Fruit fly (Drosophila melanogaster) whole organism, embryonic: ENCODE results near the gene Tis11.
A peak's percentile ranks its signal among the peaks of the same experiment; 100 is the strongest.

Experiments used
- Blimp-1 ChIP-seq: fragments of 200-800 bp; sonication (Bioruptor generic); optimal IDR thresholded peaks from 3 replicates; lab custom pipeline; 2018; ENCODE audit warnings: missing biosample characterization, missing genetic modification characterization, mild to moderate bottlenecking, moderate library complexity, missing genetic modification reagents
- BtbVII ChIP-seq: fragments of 200-800 bp; sonication (Bioruptor generic); optimal IDR thresholded peaks from 3 replicates; lab custom pipeline; 2017; ENCODE audit warnings: missing biosample characterization, mild to moderate bottlenecking, missing genetic modification characterization
- CG10366 ChIP-seq: fragments of 200-800 bp; sonication (Bioruptor generic); IDR thresholded peaks from 2 replicates; pipeline ENCODE4 v1.3.6; 2022; ENCODE audit warnings: missing biosample characterization, missing genetic modification characterization
- CG10654 ChIP-seq: fragments of 200-800 bp; sonication (Bioruptor generic); optimal IDR thresholded peaks from 2 replicates; lab custom pipeline; 2016; ENCODE audit warnings: missing biosample characterization, missing genetic modification characterization
- CG11456 ChIP-seq: fragments of 200-800 bp; sonication (Bioruptor generic); IDR thresholded peaks from 3 replicates; pipeline ENCODE4 v1.3.6; 2022; ENCODE audit warnings: missing biosample characterization, missing genetic modification characterization
- CG12236 ChIP-seq: fragments of 200-800 bp; sonication (Bioruptor generic); optimal IDR thresholded peaks from 2 replicates; lab custom pipeline; 2016; ENCODE audit warnings: missing biosample characterization, missing genetic modification characterization
- CG1233 ChIP-seq: fragments of 200-800 bp; sonication (Bioruptor generic); optimal IDR thresholded peaks from 4 replicates; lab custom pipeline; 2018; ENCODE audit warnings: missing biosample characterization, mild to moderate bottlenecking, missing genetic modification characterization
- CG1647 ChIP-seq: fragments of 200-800 bp; sonication (Bioruptor generic); optimal IDR thresholded peaks from 3 replicates; lab custom pipeline; 2016; ENCODE audit warnings: missing biosample characterization, missing genetic modification characterization
- CG1832 ChIP-seq: fragments of 200-800 bp; sonication (Bioruptor generic); optimal IDR thresholded peaks from 2 replicates; lab custom pipeline; 2017; ENCODE audit warnings: missing biosample characterization, mild to moderate bottlenecking, missing genetic modification characterization, inconsistent platforms
- CG18476 ChIP-seq: fragments of 200-800 bp; sonication (Bioruptor generic); optimal IDR thresholded peaks from 2 replicates; lab custom pipeline; 2016; ENCODE audit warnings: missing biosample characterization, mild to moderate bottlenecking, missing genetic modification characterization
- CG18619 ChIP-seq: fragments of 200-800 bp; sonication (Bioruptor generic); optimal IDR thresholded peaks from 3 replicates; lab custom pipeline; 2017; ENCODE audit warnings: missing biosample characterization, mild to moderate bottlenecking, missing genetic modification characterization
- CG2875 ChIP-seq: fragments of 200-800 bp; sonication (Bioruptor generic); optimal IDR thresholded peaks from 2 replicates; lab custom pipeline; 2017; ENCODE audit warnings: missing biosample characterization, mild to moderate bottlenecking, missing genetic modification characterization, missing genetic modification reagents
- CG3281 ChIP-seq: fragments of 200-800 bp; sonication (Bioruptor generic); optimal IDR thresholded peaks from 3 replicates; lab custom pipeline; 2017; ENCODE audit warnings: missing biosample characterization, mild to moderate bottlenecking, missing genetic modification characterization
- CG7556 ChIP-seq: fragments of 200-800 bp; sonication (Bioruptor generic); optimal IDR thresholded peaks from 2 replicates; lab custom pipeline; 2017; ENCODE audit warnings: missing biosample characterization, mild to moderate bottlenecking, missing genetic modification characterization
- CG7745 ChIP-seq: fragments of 200-800 bp; sonication (Bioruptor generic); optimal IDR thresholded peaks from 2 replicates; lab custom pipeline; 2018; ENCODE audit warnings: missing biosample characterization, mild to moderate bottlenecking, missing genetic modification characterization, moderate library complexity
- CG7928 ChIP-seq: fragments of 200-800 bp; sonication (Bioruptor generic); optimal IDR thresholded peaks from 2 replicates; lab custom pipeline; 2017; ENCODE audit warnings: missing biosample characterization, mild to moderate bottlenecking, missing genetic modification characterization
- CG9727 ChIP-seq: fragments of 200-800 bp; sonication (Bioruptor generic); optimal IDR thresholded peaks from 3 replicates; lab custom pipeline; 2017; ENCODE audit warnings: missing biosample characterization, mild to moderate bottlenecking, missing genetic modification characterization
- Camta ChIP-seq: fragments of 200-800 bp; sonication (Bioruptor generic); optimal IDR thresholded peaks from 2 replicates; lab custom pipeline; 2016; ENCODE audit warnings: missing biosample characterization, missing genetic modification characterization
- Dll ChIP-seq: fragments of 200-800 bp; sonication (Bioruptor generic); IDR thresholded peaks from 4 replicates; pipeline ENCODE4 v1.3.6; 2022; ENCODE audit warnings: missing biosample characterization, missing genetic modification characterization; ENCODE audit not compliant: partially characterized antibody
- Ets97D ChIP-seq: fragments of 200-800 bp; sonication (Bioruptor generic); optimal IDR thresholded peaks from 3 replicates; lab custom pipeline; 2016; ENCODE audit warnings: missing biosample characterization, missing genetic modification characterization
- Fer1 ChIP-seq: fragments of 200-800 bp; sonication (Bioruptor generic); optimal IDR thresholded peaks from 2 replicates; lab custom pipeline; 2017; ENCODE audit warnings: missing biosample characterization, mild to moderate bottlenecking, missing genetic modification characterization
- Fer3 ChIP-seq: fragments of 200-800 bp; sonication (Bioruptor generic); optimal IDR thresholded peaks from 2 replicates; lab custom pipeline; 2018; ENCODE audit warnings: missing biosample characterization, mild to moderate bottlenecking, missing genetic modification characterization, moderate library complexity
- H2.0 ChIP-seq: fragments of 200-800 bp; sonication (Bioruptor generic); IDR thresholded peaks from 2 replicates; pipeline ENCODE4 v1.3.6; 2022; ENCODE audit warnings: missing biosample characterization, missing genetic modification characterization
- HHEX ChIP-seq: fragments of 200-800 bp; sonication (Bioruptor generic); optimal IDR thresholded peaks from 3 replicates; lab custom pipeline; 2017; ENCODE audit warnings: missing biosample characterization, mild to moderate bottlenecking, missing genetic modification characterization, missing genetic modification reagents
- HmgZ ChIP-seq: fragments of 200-800 bp; sonication (Bioruptor generic); optimal IDR thresholded peaks from 2 replicates; lab custom pipeline; 2018; ENCODE audit warnings: missing biosample characterization, mild to moderate bottlenecking, missing genetic modification characterization
- Max ChIP-seq: fragments of 200-800 bp; sonication (Bioruptor generic); optimal IDR thresholded peaks from 2 replicates; lab custom pipeline; 2016; ENCODE audit warnings: missing biosample characterization, mild to moderate bottlenecking, missing genetic modification characterization
- Meics ChIP-seq: fragments of 200-800 bp; sonication (Bioruptor generic); optimal IDR thresholded peaks from 2 replicates; lab custom pipeline; 2017; ENCODE audit warnings: missing biosample characterization, mild to moderate bottlenecking, missing genetic modification characterization
- Mes4 ChIP-seq: fragments of 200-800 bp; sonication (Bioruptor generic); optimal IDR thresholded peaks from 2 replicates; lab custom pipeline; 2016; ENCODE audit warnings: missing biosample characterization, missing genetic modification characterization
- Rfx ChIP-seq: fragments of 200-800 bp; sonication (Bioruptor generic); IDR thresholded peaks from 2 replicates; pipeline ENCODE4 v1.3.6; 2022; ENCODE audit warnings: missing biosample characterization, missing genetic modification characterization
- Side ChIP-seq: fragments of 200-800 bp; sonication (Bioruptor generic); optimal IDR thresholded peaks from 2 replicates; lab custom pipeline; 2016; ENCODE audit warnings: missing biosample characterization, missing genetic modification characterization
- Trl ChIP-seq, 3 experiments: fragments of >200 bp in 2 of 3; fragments of 200-800 bp in 1 of 3; sonication (Bioruptor generic) in 1 of 3; optimal IDR thresholded peaks; 2 replicates in 1 of 3; 3 replicates in 2 of 3; lab custom pipeline; 2016 to 2017; ENCODE audit warnings: missing biosample characterization in 1 of 3, missing genetic modification characterization in 1 of 3
- Xrp1 ChIP-seq: fragments of 200-800 bp; sonication (Bioruptor generic); IDR thresholded peaks from 2 replicates; pipeline ENCODE4 v1.3.6; 2022; ENCODE audit warnings: missing biosample characterization, missing genetic modification characterization
- bcd ChIP-seq: fragments of 200-800 bp; sonication (Bioruptor generic); optimal IDR thresholded peaks from 2 replicates; lab custom pipeline; 2017; ENCODE audit warnings: missing biosample characterization, mild to moderate bottlenecking, missing genetic modification characterization
- chm ChIP-seq: fragments of 200-800 bp; sonication (Bioruptor generic); IDR thresholded peaks from 2 replicates; pipeline ENCODE4 v1.3.6; 2022; ENCODE audit warnings: missing biosample characterization, missing genetic modification characterization
- crp ChIP-seq, 2 experiments: fragments of 200-800 bp; sonication (Bioruptor generic); optimal IDR thresholded peaks; 2 replicates in 1 of 2; 3 replicates in 1 of 2; lab custom pipeline; 2017; ENCODE audit warnings: missing biosample characterization in 2 of 2, missing genetic modification characterization in 2 of 2, mild to moderate bottlenecking in 1 of 2, moderate library complexity in 1 of 2
- cwo ChIP-seq: fragments of 200-800 bp; sonication (Bioruptor generic); optimal IDR thresholded peaks from 3 replicates; lab custom pipeline; 2017; ENCODE audit warnings: missing biosample characterization, missing genetic modification characterization, mild to moderate bottlenecking, moderate library complexity, missing genetic modification reagents
- dan ChIP-seq: fragments of 200-800 bp; sonication (Bioruptor generic); IDR thresholded peaks from 2 replicates; pipeline ENCODE4 v1.3.6; 2022; ENCODE audit warnings: missing biosample characterization, missing genetic modification characterization
- dpn ChIP-seq, 2 experiments: fragments of 200-800 bp; sonication (Bioruptor generic); optimal IDR thresholded peaks; 3 replicates each; lab custom pipeline; 2016; ENCODE audit warnings: missing biosample characterization in 2 of 2, missing genetic modification characterization in 2 of 2
- eve ChIP-seq, 2 experiments: fragments of >200 bp; optimal IDR thresholded peaks; 2 replicates each; lab custom pipeline; 2017; ENCODE audit warnings: missing biosample characterization in 2 of 2, missing genetic modification characterization in 2 of 2
- ftz-f1 ChIP-seq: fragments of 200-800 bp; sonication (Bioruptor generic); optimal IDR thresholded peaks from 2 replicates; lab custom pipeline; 2016; ENCODE audit warnings: missing biosample characterization, missing genetic modification characterization
- gcm ChIP-seq: fragments of 200-800 bp; sonication (Bioruptor generic); optimal IDR thresholded peaks from 2 replicates; lab custom pipeline; 2019; ENCODE audit warnings: missing biosample characterization, mild to moderate bottlenecking, missing genetic modification characterization, moderate library complexity
- gem ChIP-seq: fragments of 200-800 bp; sonication (Bioruptor generic); optimal IDR thresholded peaks from 2 replicates; lab custom pipeline; 2019; ENCODE audit warnings: missing biosample characterization, mild to moderate bottlenecking, missing genetic modification characterization, moderate library complexity
- grau ChIP-seq: fragments of 200-800 bp; optimal IDR thresholded peaks from 3 replicates; lab custom pipeline; 2019; ENCODE audit warnings: missing biosample characterization, mild to moderate bottlenecking, missing genetic modification characterization, moderate library complexity
- kay ChIP-seq: fragments of 200-800 bp; sonication (Bioruptor generic); optimal IDR thresholded peaks from 2 replicates; lab custom pipeline; 2016; ENCODE audit warnings: missing biosample characterization, missing genetic modification characterization
- odd ChIP-seq: fragments of 200-800 bp; sonication (Bioruptor generic); optimal IDR thresholded peaks from 2 replicates; lab custom pipeline; 2017; ENCODE audit warnings: missing biosample characterization, mild to moderate bottlenecking, missing genetic modification characterization
- pita ChIP-seq: fragments of 200-800 bp; sonication (Bioruptor generic); optimal IDR thresholded peaks from 2 replicates; lab custom pipeline; 2017; ENCODE audit warnings: missing biosample characterization, mild to moderate bottlenecking, missing genetic modification characterization
- psq ChIP-seq: fragments of 200-800 bp; sonication (Bioruptor generic); optimal IDR thresholded peaks from 2 replicates; lab custom pipeline; 2017; ENCODE audit warnings: missing biosample characterization, missing genetic modification characterization
- sisA ChIP-seq: fragments of 200-800 bp; sonication (Bioruptor generic); IDR thresholded peaks from 2 replicates; pipeline ENCODE4 v1.3.6; 2022; ENCODE audit warnings: missing biosample characterization, missing genetic modification characterization
- slou ChIP-seq: fragments of 200-800 bp; sonication (Bioruptor generic); optimal IDR thresholded peaks from 3 replicates; lab custom pipeline; 2016; ENCODE audit warnings: missing biosample characterization, missing genetic modification characterization
- sqz ChIP-seq: fragments of 200-800 bp; sonication (Bioruptor generic); optimal IDR thresholded peaks from 3 replicates; lab custom pipeline; 2018; ENCODE audit warnings: missing biosample characterization, mild to moderate bottlenecking, missing genetic modification characterization
- yki ChIP-seq: fragments of >200 bp; optimal IDR thresholded peaks from 3 replicates; lab custom pipeline; 2018

The Tis11 gene

DNA sequence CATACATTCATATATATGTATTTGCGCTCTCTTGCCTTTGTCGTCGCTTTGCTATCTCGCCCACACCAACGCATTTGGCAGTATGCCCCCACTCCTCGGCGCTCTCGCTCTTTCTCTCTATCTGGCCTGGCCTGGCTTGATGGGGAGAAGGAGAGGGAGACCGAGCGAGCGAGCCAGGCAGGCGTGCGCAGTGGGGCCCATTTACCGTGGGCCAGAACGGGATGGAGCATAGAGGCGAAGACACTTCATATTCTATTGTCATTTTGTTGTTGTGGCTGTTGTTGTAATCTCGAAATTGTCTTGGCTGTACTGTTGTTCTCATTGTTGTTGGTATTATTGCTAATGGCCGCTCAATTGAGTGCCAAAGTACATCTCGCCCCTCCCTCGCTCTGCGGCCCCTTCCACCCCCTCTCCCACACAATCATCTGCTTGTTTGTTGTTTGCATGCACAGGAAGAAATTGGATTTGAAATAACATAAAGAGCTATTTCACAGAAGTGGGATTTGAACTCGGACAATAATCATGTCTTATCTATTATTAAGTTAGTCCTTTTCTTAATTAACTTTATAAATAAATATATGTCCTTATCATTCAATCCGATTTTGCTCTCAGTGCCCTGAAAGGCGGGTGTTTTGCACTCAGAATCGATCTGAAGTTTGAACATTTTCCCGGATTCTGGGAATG is 6.0 kb downstream of the Tis11 start (continued):
- peak; percentile 95 for TF ChIP-seq Xrp1 (GFP tag; lab: Robert Waterston, UW)
- peak; percentile 89 for TF ChIP-seq bcd
- TF ChIP-seq kay (GFP tag; lab: Kevin White, UChicago): peak; percentile 69
- TF ChIP-seq eve (GFP tag; optimal IDR thresholded peaks at IDR 0.05; lab: Kevin White, UChicago): peak in 1 of 2 experiments; percentile 90
- peak; percentile 92 for TF ChIP-seq CG9727 (GFP tag; lab: Kevin White, UChicago)
- TF ChIP-seq Mes4: no peak
- TF ChIP-seq CG1832: peak; percentile 93
- TF ChIP-seq Fer1: peak; percentile 81
- TF ChIP-seq CG2875: peak; percentile 87
- TF ChIP-seq CG18619 (GFP tag; lab: Kevin White, UChicago): peak; percentile 89
- TF ChIP-seq crp (GFP tag; optimal IDR thresholded peaks at IDR 0.05; lab: Kevin White, UChicago): peak in 1 of 2 experiments; percentile 47
- TF ChIP-seq grau (tag; lab: Kevin White, UChicago): peak; percentile 90
- TF ChIP-seq sqz (GFP tag; lab: Kevin White, UChicago): peak; percentile 50
- no peak; the same call in 1 of the 2 replicates for TF ChIP-seq dan (GFP tag; lab: Robert Waterston, UW)
- TF ChIP-seq CG18476 (GFP tag; lab: Kevin White, UChicago): peak; percentile 54
- TF ChIP-seq ftz-f1 (GFP tag; lab: Kevin White, UChicago): no peak
- no peak for TF ChIP-seq yki
- TF ChIP-seq CG12236 (GFP tag; lab: Kevin White, UChicago): no peak
- peak; percentile 35 for TF ChIP-seq Camta (GFP tag; lab: Kevin White, UChicago)
- TF ChIP-seq pita (GFP tag; lab: Kevin White, UChicago): no peak
- peak; percentile 94 for TF ChIP-seq gem
- peak; percentile 90 for TF ChIP-seq H2.0 (GFP tag; lab: Robert Waterston, UW)
- peak; percentile 23 for TF ChIP-seq CG7745 (tag; lab: Kevin White, UChicago)
- peak; percentile 34 for TF ChIP-seq Side
- TF ChIP-seq HmgZ (tag; lab: Kevin White, UChicago): peak; percentile 72
- TF ChIP-seq CG10654: peak; percentile 83
- peak; percentile 73 to 90 for TF ChIP-seq dpn (GFP tag; optimal IDR thresholded peaks at IDR 0.05; lab: Kevin White, UChicago)
- TF ChIP-seq sisA (GFP tag; lab: Robert Waterston, UW): peak; percentile 92
- TF ChIP-seq odd (GFP tag; lab: Kevin White, UChicago): peak; percentile 77
- peak; percentile 84 for TF ChIP-seq cwo
- peak; percentile 60 for TF ChIP-seq psq (GFP tag; lab: Kevin White, UChicago)
- TF ChIP-seq chm (GFP tag; lab: Robert Waterston, UW): peak; percentile 84
- TF ChIP-seq BtbVII: peak; percentile 87
- peak; percentile 34 for TF ChIP-seq CG7928 (GFP tag; lab: Kevin White, UChicago)
- peak; percentile 75 for TF ChIP-seq Max
- TF ChIP-seq Blimp-1 (GFP tag; lab: Kevin White, UChicago): peak; percentile 84
- TF ChIP-seq CG3281 (GFP tag; lab: Kevin White, UChicago): peak; percentile 87
- TF ChIP-seq CG7556 (GFP tag; lab: Kevin White, UChicago): peak; percentile 90
- peak; percentile 88 for TF ChIP-seq HHEX (GFP tag; lab: Kevin White, UChicago)

DNA sequence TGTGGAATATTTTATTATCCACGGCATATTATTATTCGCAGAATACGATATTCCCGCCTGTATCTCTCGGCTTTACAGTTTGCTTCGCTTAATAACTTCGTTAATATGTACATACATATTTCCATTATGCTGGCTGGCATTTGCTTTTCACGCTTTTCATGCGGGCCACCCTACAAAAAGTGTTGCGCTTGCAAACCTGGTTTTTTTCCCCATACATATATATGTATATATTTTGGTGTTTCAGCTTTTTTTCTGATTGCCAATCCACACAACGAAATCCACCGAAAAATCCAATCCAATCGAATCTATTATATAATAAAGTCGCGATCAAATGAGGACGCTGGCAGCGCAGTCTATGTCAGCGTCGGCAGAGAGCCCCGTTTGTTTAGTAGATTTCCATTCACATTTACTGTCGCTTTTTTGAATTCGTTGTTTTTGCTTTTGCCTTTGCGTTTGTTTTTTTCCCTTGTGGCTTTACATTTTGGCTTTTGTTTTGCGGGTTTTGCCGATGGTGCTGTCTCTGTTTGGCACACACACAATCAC is 6.7 kb downstream of the Tis11 start:
- no peak for TF ChIP-seq Rfx (GFP tag; lab: Robert Waterston, UW)
- no peak for TF ChIP-seq CG11456 (GFP tag; lab: Robert Waterston, UW)
- TF ChIP-seq Meics (GFP tag; lab: Kevin White, UChicago): peak; percentile 31
- TF ChIP-seq CG10366 (GFP tag; lab: Robert Waterston, UW): no peak
- no peak for TF ChIP-seq Dll
- TF ChIP-seq CG1647 (GFP tag; lab: Kevin White, UChicago): no peak
- TF ChIP-seq slou (GFP tag; lab: Kevin White, UChicago): no peak
- no peak for TF ChIP-seq Fer3 (tag; lab: Kevin White, UChicago)
- TF ChIP-seq Trl (optimal IDR thresholded peaks at IDR 0.05; lab: Kevin White, UChicago): no peak
- no peak for TF ChIP-seq Trl (GFP tag; optimal IDR thresholded peaks at IDR 0.05; lab: Kevin White, UChicago)
- TF ChIP-seq dan (GFP tag; lab: Robert Waterston, UW): no peak
- TF ChIP-seq Ets97D (GFP tag; lab: Kevin White, UChicago): no peak
- TF ChIP-seq CG1233 (GFP tag; lab: Kevin White, UChicago): no peak
- peak; percentile 76 for TF ChIP-seq gcm (GFP tag; lab: Kevin White, UChicago)
